Fruit fly (Drosophila melanogaster): ENCODE data around the gene zpg.
A peak's percentile ranks its signal among the peaks of the same experiment; 100 is the strongest.

Gene zpg

dm6 chr3L:6605925-6606324, at the start of gene zpg (continued):
- TF ChIP-seq chif (GFP tag; optimal IDR thresholded peaks at IDR 0.05) (peak in 1 of 2 experiments; percentile 34), Lpt (GFP tag; optimal IDR thresholded peaks at IDR 0.05) (no peak), CG9727 (GFP tag; optimal IDR thresholded peaks at IDR 0.05) (peak; percentile 4), CG16813 (GFP tag; IDR thresholded peaks at IDR 0.05; ENCODE audit: partially characterized antibody) (peak; percentile 54), CG8388 (GFP tag; optimal IDR thresholded peaks at IDR 0.05) (no peak), gcm2 (GFP tag; optimal IDR thresholded peaks at IDR 0.05) (no peak), salm (tag; optimal IDR thresholded peaks at IDR 0.05) (no peak), ind (GFP tag; optimal IDR thresholded peaks at IDR 0.05) (no peak), CG3847 (GFP tag; IDR thresholded peaks at IDR 0.05) (peak; percentile 72), Opbp (GFP tag; IDR thresholded peaks at IDR 0.05; ENCODE audit: partially characterized antibody) (peak; percentile 51; the same call in 2 of the 3 replicates), Dref (GFP tag; IDR thresholded peaks at IDR 0.05) (peak; percentile 35; the same call in 1 of the 2 replicates), lmd (GFP tag; IDR thresholded peaks at IDR 0.05) (no peak; the same call in 1 of the 2 replicates), tap (tag; optimal IDR thresholded peaks at IDR 0.05) (no peak), bowl (GFP tag; IDR thresholded peaks at IDR 0.05) (no peak), fu2 (GFP tag; optimal IDR thresholded peaks at IDR 0.05) (no peak), zen (tag; optimal IDR thresholded peaks at IDR 0.05) (no peak), H2.0 (GFP tag; IDR thresholded peaks at IDR 0.05) (no peak), CG8359 (GFP tag; optimal IDR thresholded peaks at IDR 0.05; ENCODE audit: borderline replicate concordance) (no peak), amos (GFP tag; IDR thresholded peaks at IDR 0.05; ENCODE audit: partially characterized antibody) (peak; percentile 63), CG7745 (tag; optimal IDR thresholded peaks at IDR 0.05) (no peak), Sin3A (optimal IDR thresholded peaks at IDR 0.05) (peak; percentile 87), Neu2 (GFP tag; optimal IDR thresholded peaks at IDR 0.05; ENCODE audit: borderline replicate concordance) (no peak), CG9797 (GFP tag; optimal IDR thresholded peaks at IDR 0.05) (peak; percentile 78), CG10267 (tag; optimal IDR thresholded peaks at IDR 0.05) (no peak), Hey (tag; optimal IDR thresholded peaks at IDR 0.05) (no peak), E2f2 (GFP tag; IDR thresholded peaks at IDR 0.05) (peak; percentile 85), D (optimal IDR thresholded peaks at IDR 0.05) (no peak), D (GFP tag; optimal IDR thresholded peaks at IDR 0.05) (no peak), CG11723 (GFP tag; optimal IDR thresholded peaks at IDR 0.05) (no peak), lola (GFP tag; optimal IDR thresholded peaks at IDR 0.05) (no peak), E2f1 (GFP tag; IDR thresholded peaks at IDR 0.05) (no peak), odd (GFP tag; optimal IDR thresholded peaks at IDR 0.05) (no peak), CG2120 (GFP tag; optimal IDR thresholded peaks at IDR 0.05) (no peak), CG6791 (GFP tag; IDR thresholded peaks at IDR 0.05; ENCODE audit: partially characterized antibody) (peak; percentile 59; the same call in 2 of the 3 replicates), pita (GFP tag; optimal IDR thresholded peaks at IDR 0.05) (no peak), CG10274 (GFP tag; optimal IDR thresholded peaks at IDR 0.05) (no peak), CG11093 (GFP tag; IDR thresholded peaks at IDR 0.05) (no peak), wek (GFP tag; optimal IDR thresholded peaks at IDR 0.05) (no peak), Nf-YC (tag; optimal IDR thresholded peaks at IDR 0.05) (no peak), BtbVII (GFP tag; optimal IDR thresholded peaks at IDR 0.05) (no peak), ttk (GFP tag; IDR thresholded peaks at IDR 0.05) (no peak), ato (GFP tag; IDR thresholded peaks at IDR 0.05; ENCODE audit: partially characterized antibody) (no peak), sim (GFP tag; IDR thresholded peaks at IDR 0.05) (no peak), ham (GFP tag; IDR thresholded peaks at IDR 0.05) (no peak), HLH54F (GFP tag; optimal IDR thresholded peaks at IDR 0.05) (no peak), tll (GFP tag; optimal IDR thresholded peaks at IDR 0.05) (peak in 1 of 2 experiments; percentile 33), pzg (GFP tag; optimal IDR thresholded peaks at IDR 0.05) (peak; percentile 96), peb (GFP tag; IDR thresholded peaks at IDR 0.05) (no peak), gem (tag; optimal IDR thresholded peaks at IDR 0.05) (no peak), gro (GFP tag; optimal IDR thresholded peaks at IDR 0.05) (no peak), CG10654 (GFP tag; optimal IDR thresholded peaks at IDR 0.05) (no peak)

Measured in whole organism, embryonic.